Fruit fly (Drosophila melanogaster) whole organism, embryonic: ENCODE results near the gene Wwox.

Experiments used
- Aef1 ChIP-seq: fragments of 200-800 bp; sonication (Bioruptor generic); IDR thresholded peaks from 3 replicates; pipeline ENCODE4 v1.3.6; 2022; ENCODE audit warnings: missing biosample characterization, missing genetic modification characterization
- Asciz ChIP-seq: fragments of 200-800 bp; sonication (Bioruptor generic); optimal IDR thresholded peaks from 2 replicates; lab custom pipeline; 2017; ENCODE audit warnings: missing biosample characterization, mild to moderate bottlenecking, missing genetic modification characterization, missing genetic modification reagents
- CG10654 ChIP-seq: fragments of 200-800 bp; sonication (Bioruptor generic); optimal IDR thresholded peaks from 2 replicates; lab custom pipeline; 2016; ENCODE audit warnings: missing biosample characterization, missing genetic modification characterization
- CG10959 ChIP-seq: fragments of 200-800 bp; sonication (Bioruptor generic); IDR thresholded peaks from 2 replicates; pipeline ENCODE4 v1.3.6; 2022; ENCODE audit warnings: missing biosample characterization, missing genetic modification characterization
- CG11695 ChIP-seq: fragments of 200-800 bp; sonication (Bioruptor generic); IDR thresholded peaks from 3 replicates; pipeline ENCODE4 v1.3.6; 2022; ENCODE audit warnings: missing biosample characterization, missing genetic modification characterization
- CG11696 ChIP-seq: fragments of 200-800 bp; sonication (Bioruptor generic); IDR thresholded peaks from 2 replicates; pipeline ENCODE4 v1.3.6; 2022; ENCODE audit warnings: missing biosample characterization, missing genetic modification characterization
- CG11723 ChIP-seq: fragments of 200-800 bp; sonication (Bioruptor generic); optimal IDR thresholded peaks from 2 replicates; lab custom pipeline; 2017; ENCODE audit warnings: missing biosample characterization, mild to moderate bottlenecking, missing genetic modification characterization
- CG12104 ChIP-seq: fragments of 200-800 bp; sonication (Bioruptor generic); optimal IDR thresholded peaks from 3 replicates; lab custom pipeline; 2016; ENCODE audit warnings: missing biosample characterization, missing genetic modification characterization
- CG12155 ChIP-seq: fragments of 200-800 bp; sonication (Bioruptor generic); optimal IDR thresholded peaks from 3 replicates; lab custom pipeline; 2016; ENCODE audit warnings: missing biosample characterization, missing genetic modification characterization
- CG12391 ChIP-seq: fragments of 200-800 bp; sonication (Bioruptor generic); optimal IDR thresholded peaks from 3 replicates; lab custom pipeline; 2018; ENCODE audit warnings: missing biosample characterization, mild to moderate bottlenecking, missing genetic modification characterization, moderate library complexity
- CG1647 ChIP-seq: fragments of 200-800 bp; sonication (Bioruptor generic); optimal IDR thresholded peaks from 3 replicates; lab custom pipeline; 2016; ENCODE audit warnings: missing biosample characterization, missing genetic modification characterization
- CG16863 ChIP-seq: fragments of 200-800 bp; sonication (Bioruptor generic); optimal IDR thresholded peaks from 3 replicates; lab custom pipeline; 2016; ENCODE audit warnings: missing biosample characterization, missing genetic modification characterization
- CG5245 ChIP-seq: fragments of 200-800 bp; sonication (Bioruptor generic); optimal IDR thresholded peaks from 3 replicates; lab custom pipeline; 2016; ENCODE audit warnings: missing biosample characterization, missing genetic modification characterization
- CG6654 ChIP-seq: fragments of 200-800 bp; sonication (Bioruptor generic); optimal IDR thresholded peaks from 2 replicates; lab custom pipeline; 2017; ENCODE audit warnings: missing biosample characterization, mild to moderate bottlenecking, missing genetic modification characterization
- CG9817 ChIP-seq: fragments of 200-800 bp; sonication (Bioruptor generic); optimal IDR thresholded peaks from 2 replicates; lab custom pipeline; 2018; ENCODE audit warnings: missing biosample characterization, mild to moderate bottlenecking, missing genetic modification characterization, moderate library complexity
- CoRest ChIP-seq: fragments of 200-800 bp; sonication (Bioruptor generic); optimal IDR thresholded peaks from 3 replicates; lab custom pipeline; 2018; ENCODE audit warnings: missing biosample characterization, mild to moderate bottlenecking, missing genetic modification characterization, moderate library complexity
- Dek ChIP-seq: fragments of 200-800 bp; sonication (Bioruptor generic); optimal IDR thresholded peaks from 3 replicates; lab custom pipeline; 2019; ENCODE audit warnings: missing biosample characterization, mild to moderate bottlenecking, missing genetic modification characterization, moderate library complexity
- Drgx ChIP-seq: fragments of 200-800 bp; sonication (Bioruptor generic); IDR thresholded peaks from 2 replicates; pipeline ENCODE4 v1.3.6; 2022; ENCODE audit warnings: missing biosample characterization, missing genetic modification characterization
- Elba2 ChIP-seq: fragments of 200-800 bp; sonication (Bioruptor generic); optimal IDR thresholded peaks from 3 replicates; lab custom pipeline; 2016; ENCODE audit warnings: missing biosample characterization, missing genetic modification characterization
- Ets65A ChIP-seq: fragments of 200-800 bp; sonication (Bioruptor generic); peaks from one replicate; lab custom pipeline; 2016; ENCODE audit warnings: missing biosample characterization, missing genetic modification characterization
- Fer1 ChIP-seq: fragments of 200-800 bp; sonication (Bioruptor generic); optimal IDR thresholded peaks from 2 replicates; lab custom pipeline; 2017; ENCODE audit warnings: missing biosample characterization, mild to moderate bottlenecking, missing genetic modification characterization
- Fer2 ChIP-seq: fragments of 200-800 bp; sonication (Bioruptor generic); optimal IDR thresholded peaks from 2 replicates; lab custom pipeline; 2018; ENCODE audit warnings: missing biosample characterization, mild to moderate bottlenecking, missing genetic modification characterization, moderate library complexity
- Hr78 ChIP-seq, 2 experiments: fragments of 200-800 bp in 1 of 2; fragments of >200 bp in 1 of 2; sonication (Bioruptor generic) in 1 of 2; optimal IDR thresholded peaks; 2 replicates each; lab custom pipeline; 2017 to 2019; ENCODE audit warnings: missing biosample characterization in 2 of 2, missing genetic modification characterization in 2 of 2, mild to moderate bottlenecking in 1 of 2, moderate library complexity in 1 of 2
- Jarid2 ChIP-seq: fragments of 200-800 bp; sonication (Bioruptor generic); optimal IDR thresholded peaks from 3 replicates; lab custom pipeline; 2017; ENCODE audit warnings: mild to moderate bottlenecking, missing biosample characterization, missing genetic modification reagents, missing genetic modification characterization
- Mes4 ChIP-seq: fragments of 200-800 bp; sonication (Bioruptor generic); optimal IDR thresholded peaks from 2 replicates; lab custom pipeline; 2016; ENCODE audit warnings: missing biosample characterization, missing genetic modification characterization
- NC2α ChIP-seq: fragments of 200-800 bp; sonication (Bioruptor generic); optimal IDR thresholded peaks from 2 replicates; lab custom pipeline; 2016; ENCODE audit warnings: missing biosample characterization, missing genetic modification characterization
- NC2β ChIP-seq: fragments of 200-800 bp; sonication (Bioruptor generic); optimal IDR thresholded peaks from 2 replicates; lab custom pipeline; 2016; ENCODE audit warnings: missing biosample characterization, missing genetic modification characterization
- Six4 ChIP-seq: fragments of 200-800 bp; sonication (Bioruptor generic); optimal IDR thresholded peaks from 2 replicates; lab custom pipeline; 2016; ENCODE audit warnings: missing biosample characterization, missing genetic modification characterization
- Stat92E ChIP-seq, 3 experiments: fragments of >200 bp in 2 of 3; fragments of 200-800 bp in 1 of 3; sonication (Bioruptor generic) in 1 of 3; optimal IDR thresholded peaks; 2 replicates each; lab custom pipeline; 2017 to 2019; ENCODE audit warnings: missing biosample characterization in 3 of 3, missing genetic modification characterization in 3 of 3, mild to moderate bottlenecking in 1 of 3, moderate library complexity in 1 of 3
- Taf1 ChIP-seq: fragments of 200-800 bp; sonication (Bioruptor generic); IDR thresholded peaks from 2 replicates; pipeline ENCODE4 v1.3.6; 2022; ENCODE audit warnings: missing biosample characterization, missing genetic modification characterization
- Trl ChIP-seq, 3 experiments: fragments of >200 bp in 2 of 3; fragments of 200-800 bp in 1 of 3; sonication (Bioruptor generic) in 1 of 3; optimal IDR thresholded peaks; 2 replicates in 1 of 3; 3 replicates in 2 of 3; lab custom pipeline; 2016 to 2017; ENCODE audit warnings: missing biosample characterization in 1 of 3, missing genetic modification characterization in 1 of 3
- al ChIP-seq: fragments of 200-800 bp; sonication (Bioruptor generic); IDR thresholded peaks from 2 replicates; pipeline ENCODE4 v1.3.6; 2022; ENCODE audit warnings: missing biosample characterization, missing genetic modification characterization
- btn ChIP-seq: fragments of 200-800 bp; sonication (Bioruptor generic); optimal IDR thresholded peaks from 2 replicates; lab custom pipeline; 2016; ENCODE audit warnings: missing biosample characterization, missing genetic modification characterization
- chm ChIP-seq: fragments of 200-800 bp; sonication (Bioruptor generic); IDR thresholded peaks from 2 replicates; pipeline ENCODE4 v1.3.6; 2022; ENCODE audit warnings: missing biosample characterization, missing genetic modification characterization
- en ChIP-seq: fragments of 200-800 bp; sonication (Bioruptor generic); optimal IDR thresholded peaks from 2 replicates; lab custom pipeline; 2016; ENCODE audit warnings: missing biosample characterization, missing genetic modification characterization
- eyg ChIP-seq: fragments of 200-800 bp; sonication (Bioruptor generic); optimal IDR thresholded peaks from 3 replicates; lab custom pipeline; 2016; ENCODE audit warnings: missing biosample characterization, missing genetic modification characterization
- gcm ChIP-seq: fragments of 200-800 bp; sonication (Bioruptor generic); optimal IDR thresholded peaks from 2 replicates; lab custom pipeline; 2019; ENCODE audit warnings: missing biosample characterization, mild to moderate bottlenecking, missing genetic modification characterization, moderate library complexity
- gfzf ChIP-seq: fragments of 200-800 bp; sonication (Bioruptor generic); optimal IDR thresholded peaks from 2 replicates; lab custom pipeline; 2016; ENCODE audit warnings: missing biosample characterization, mild to moderate bottlenecking, missing genetic modification characterization, moderate library complexity
- grn ChIP-seq: fragments of 200-800 bp; sonication (Bioruptor generic); optimal IDR thresholded peaks from 3 replicates; lab custom pipeline; 2017; ENCODE audit warnings: missing biosample characterization, missing genetic modification characterization
- h ChIP-seq: fragments of >200 bp; optimal IDR thresholded peaks from 2 replicates; lab custom pipeline; 2017
- mirr ChIP-seq: fragments of 200-800 bp; sonication (Bioruptor generic); optimal IDR thresholded peaks from 3 replicates; lab custom pipeline; 2018; ENCODE audit warnings: missing biosample characterization, mild to moderate bottlenecking, missing genetic modification characterization
- oc ChIP-seq: fragments of 200-800 bp; sonication (Bioruptor generic); optimal IDR thresholded peaks from 2 replicates; lab custom pipeline; 2018; ENCODE audit warnings: missing biosample characterization, mild to moderate bottlenecking, missing genetic modification characterization, moderate library complexity
- odd ChIP-seq: fragments of 200-800 bp; sonication (Bioruptor generic); optimal IDR thresholded peaks from 2 replicates; lab custom pipeline; 2017; ENCODE audit warnings: missing biosample characterization, mild to moderate bottlenecking, missing genetic modification characterization
- onecut ChIP-seq: fragments of 200-800 bp; sonication (Bioruptor generic); IDR thresholded peaks from 2 replicates; pipeline ENCODE4 v1.3.6; 2022; ENCODE audit warnings: missing biosample characterization, missing genetic modification characterization
- pan ChIP-seq, 4 experiments: fragments of >200 bp in 3 of 4; fragments of 200-800 bp in 1 of 4; sonication (Bioruptor generic) in 1 of 4; optimal IDR thresholded peaks in 3 of 4; IDR thresholded peaks in 1 of 4; 2 replicates each; pipeline versions ENCODE4 v1.3.6 to Lab custom; 2017 to 2022; ENCODE audit warnings: missing biosample characterization in 2 of 4, missing genetic modification characterization in 2 of 4, mixed read lengths in 1 of 4
- psq ChIP-seq: fragments of 200-800 bp; sonication (Bioruptor generic); optimal IDR thresholded peaks from 2 replicates; lab custom pipeline; 2017; ENCODE audit warnings: missing biosample characterization, missing genetic modification characterization
- ranshi ChIP-seq: fragments of 200-800 bp; sonication (Bioruptor generic); IDR thresholded peaks from 2 replicates; pipeline ENCODE4 v1.3.6; 2022; ENCODE audit warnings: missing biosample characterization, missing genetic modification characterization
- sisA ChIP-seq: fragments of 200-800 bp; sonication (Bioruptor generic); IDR thresholded peaks from 2 replicates; pipeline ENCODE4 v1.3.6; 2022; ENCODE audit warnings: missing biosample characterization, missing genetic modification characterization
- wor ChIP-seq: fragments of 200-800 bp; sonication (Bioruptor generic); IDR thresholded peaks from 2 replicates; pipeline ENCODE4 v1.3.6; 2022; ENCODE audit warnings: missing biosample characterization, missing genetic modification characterization
- yki ChIP-seq: fragments of >200 bp; optimal IDR thresholded peaks from 3 replicates; lab custom pipeline; 2018

The Wwox gene

dm6 chr2L:8034734-8035133 lies 30.6 kb upstream of the Wwox start (continued):
- peak; percentile 67; the same call in 1 of the 2 replicates for TF ChIP-seq chm (GFP tag; lab: Robert Waterston, UW)
- peak; percentile 20 for TF ChIP-seq eyg (GFP tag; lab: Kevin White, UChicago)
- TF ChIP-seq Elba2 (GFP tag; lab: Kevin White, UChicago) = no peak
- no peak for TF ChIP-seq NC2β (GFP tag; lab: Kevin White, UChicago)
- peak; percentile 5 for TF ChIP-seq CG11723 (GFP tag; lab: Kevin White, UChicago)
- no peak for TF ChIP-seq Mes4 (GFP tag; lab: Kevin White, UChicago)
- no peak for TF ChIP-seq CG6654 (GFP tag; lab: Kevin White, UChicago)
- TF ChIP-seq Fer1 (GFP tag; lab: Kevin White, UChicago) = peak; percentile 76
- no peak for TF ChIP-seq Six4 (GFP tag; lab: Kevin White, UChicago)
- TF ChIP-seq CG12104 = peak; percentile 18
- TF ChIP-seq Stat92E (GFP tag; optimal IDR thresholded peaks at IDR 0.05; lab: Kevin White, UChicago) = no peak
- TF ChIP-seq CG12155 (GFP tag; lab: Kevin White, UChicago) = peak; percentile 21
- no peak for TF ChIP-seq psq (GFP tag; lab: Kevin White, UChicago)
- peak; percentile 53 for TF ChIP-seq sisA
- TF ChIP-seq Aef1 = peak; percentile 49; the same call in 2 of the 3 replicates
- peak; percentile 31 for TF ChIP-seq CG9817 (tag; lab: Kevin White, UChicago)
- 0 out of 2 replicates have a peak, but pooled peaks have one; percentile 38 for TF ChIP-seq onecut (GFP tag; lab: Robert Waterston, UW)
- TF ChIP-seq oc = no peak
- TF ChIP-seq Asciz = peak; percentile 44
- TF ChIP-seq CG10959 = peak; percentile 37; the same call in 1 of the 2 replicates
- TF ChIP-seq mirr (GFP tag; lab: Kevin White, UChicago) = no peak
- TF ChIP-seq CG1647 = peak; percentile 28
- TF ChIP-seq pan (optimal IDR thresholded peaks at IDR 0.05; lab: Kevin White, UChicago) = no peak
- peak in 1 of 2 experiments; percentile 56 for TF ChIP-seq pan (GFP tag; optimal IDR thresholded peaks at IDR 0.05 in 1 of 2, IDR thresholded peaks at IDR 0.05 in 1 of 2)
- TF ChIP-seq ranshi = peak; percentile 52
- TF ChIP-seq NC2α = no peak
- no peak for TF ChIP-seq gfzf (GFP tag; lab: Kevin White, UChicago)
- TF ChIP-seq CG11696 (GFP tag; lab: Robert Waterston, UW) = peak; percentile 88
- TF ChIP-seq CG10654 (GFP tag; lab: Kevin White, UChicago) = peak; percentile 7
- peak; percentile 61 for TF ChIP-seq gcm (GFP tag; lab: Kevin White, UChicago)
- TF ChIP-seq odd (GFP tag; lab: Kevin White, UChicago) = peak; percentile 4
- TF ChIP-seq Trl (optimal IDR thresholded peaks at IDR 0.05; lab: Kevin White, UChicago) = no peak
- peak; percentile 49 for TF ChIP-seq Trl (GFP tag; optimal IDR thresholded peaks at IDR 0.05; lab: Kevin White, UChicago)
- no peak for TF ChIP-seq h (lab: Kevin White, UChicago)
- TF ChIP-seq Drgx (GFP tag; lab: Robert Waterston, UW) = peak; percentile 71
- TF ChIP-seq CG5245 (GFP tag; lab: Kevin White, UChicago) = peak; percentile 39
- TF ChIP-seq grn (GFP tag; lab: Kevin White, UChicago) = no peak
- TF ChIP-seq Jarid2 (GFP tag; lab: Kevin White, UChicago) = no peak
- TF ChIP-seq Hr78 (GFP tag; optimal IDR thresholded peaks at IDR 0.05; lab: Kevin White, UChicago) = no peak
- TF ChIP-seq yki (lab: Kevin White, UChicago) = no peak
- TF ChIP-seq CG11695 (GFP tag; lab: Robert Waterston, UW) = peak; percentile 83
- TF ChIP-seq Dek = peak; percentile 40
- TF ChIP-seq Fer2 = no peak
- TF ChIP-seq btn (GFP tag; lab: Kevin White, UChicago) = no peak
- no peak; the same call in 1 of the 2 replicates for TF ChIP-seq wor
- peak; percentile 41 for TF ChIP-seq CG16863 (GFP tag; lab: Kevin White, UChicago)
- TF ChIP-seq CG12391 (tag; lab: Kevin White, UChicago) = peak; percentile 66
- TF ChIP-seq al (GFP tag; lab: Robert Waterston, UW) = 0 out of 2 replicates have a peak, but pooled peaks have one; percentile 23
- TF ChIP-seq CoRest (tag; lab: Kevin White, UChicago) = peak; percentile 65
- 0 out of 2 replicates have a peak, but pooled peaks have one; percentile 7 for TF ChIP-seq Taf1
- no peak for TF ChIP-seq en (GFP tag; lab: Kevin White, UChicago)
- TF ChIP-seq Ets65A = peak; percentile 20
